Fruit fly (Drosophila melanogaster): ENCODE measurements around the gene CG13924.

DNA sequence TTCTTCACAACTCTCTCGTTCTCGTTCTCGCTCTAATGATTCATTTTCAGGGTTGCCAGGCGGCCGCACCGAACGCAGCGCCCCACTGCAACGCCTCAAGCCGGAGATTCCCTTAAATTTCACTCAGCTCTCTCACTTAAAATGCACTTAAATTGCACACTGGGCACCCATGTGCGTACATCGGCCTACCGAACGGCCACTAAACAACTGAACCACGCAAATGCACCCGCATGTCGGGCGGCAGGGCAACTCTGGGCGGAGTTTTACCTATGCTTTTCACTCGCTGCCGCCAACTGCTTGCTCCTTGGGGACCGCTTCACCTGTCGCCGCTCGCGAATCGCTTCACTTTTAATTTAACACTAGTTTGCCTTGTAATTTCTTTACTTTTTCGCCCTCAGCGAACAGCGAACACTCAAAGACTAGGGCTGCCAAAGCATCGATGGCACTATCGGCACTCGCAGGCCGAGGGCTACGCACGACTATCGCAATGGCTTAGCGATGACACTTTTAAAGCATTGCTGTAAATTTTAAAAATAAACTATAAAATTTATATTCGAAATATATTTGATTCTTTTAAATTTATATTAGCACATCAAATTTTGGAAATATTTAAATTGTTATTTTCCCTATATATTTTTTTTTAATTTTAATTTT is 7.9 kb upstream of the CG13924 start, which contains the start of gene Rap1:
- TF ChIP-seq CG8478 (optimal IDR thresholded peaks at IDR 0.05) (no peak), CTCF (optimal IDR thresholded peaks at IDR 0.05) (no peak)
